Worm (Caenorhabditis elegans) whole organism, mixed stage, embryonic: ENCODE measurements around the gene ttr-14.
A peak's percentile ranks its signal among the peaks of the same experiment; 100 is the strongest.

Experiments
- M03D4.4 ChIP-seq: sonication (generic microtip); optimal IDR thresholded peaks from 2 replicates; lab custom pipeline; 2017; ENCODE audit warnings: mild to moderate bottlenecking, missing genetic modification characterization, missing compliant biosample characterization
- bed-3 ChIP-seq: fragments of 200-800 bp; sonication (Bioruptor generic); optimal IDR thresholded peaks from 3 replicates; lab custom pipeline; 2018; ENCODE audit warnings: mild to moderate bottlenecking, missing genetic modification characterization, moderate library complexity, missing compliant biosample characterization
- blmp-1 ChIP-seq: fragments of 150-350 bp; optimal IDR thresholded peaks from 2 replicates; lab custom pipeline; 2014; ENCODE audit warnings: missing biosample characterization, missing genetic modification characterization
- ceh-39 ChIP-seq: fragments of 150-350 bp; optimal IDR thresholded peaks from 2 replicates; lab custom pipeline; 2014; ENCODE audit warnings: missing biosample characterization, missing genetic modification characterization
- ceh-43 ChIP-seq: fragments of 200-800 bp; sonication (Bioruptor generic); optimal IDR thresholded peaks from 2 replicates; lab custom pipeline; 2018; ENCODE audit warnings: mild to moderate bottlenecking, missing genetic modification characterization, moderate library complexity, missing compliant biosample characterization
- ceh-83 ChIP-seq: fragments of 200-800 bp; sonication (Bioruptor generic); optimal IDR thresholded peaks from 2 replicates; lab custom pipeline; 2018; ENCODE audit warnings: mild to moderate bottlenecking, missing genetic modification characterization, missing compliant biosample characterization
- ces-1 ChIP-seq: fragments of 150-350 bp; optimal IDR thresholded peaks from 2 replicates; lab custom pipeline; 2014; ENCODE audit warnings: missing biosample characterization, missing genetic modification reagents, missing genetic modification characterization
- elt-3 ChIP-seq: fragments of 150-350 bp; optimal IDR thresholded peaks from 2 replicates; lab custom pipeline; 2014; ENCODE audit warnings: missing biosample characterization, missing genetic modification characterization
- flh-1 ChIP-seq: fragments of 200-800 bp; sonication (Bioruptor generic); optimal IDR thresholded peaks from 2 replicates; lab custom pipeline; 2018; ENCODE audit warnings: mild to moderate bottlenecking, missing genetic modification characterization, moderate library complexity, missing compliant biosample characterization
- ham-2 ChIP-seq: fragments of 200-800 bp; sonication (Bioruptor generic); optimal IDR thresholded peaks from 2 replicates; lab custom pipeline; 2018; ENCODE audit warnings: mild to moderate bottlenecking, missing genetic modification characterization, missing compliant biosample characterization
- hlh-1 ChIP-seq: fragments of 150-350 bp; optimal IDR thresholded peaks from 2 replicates; lab custom pipeline; 2014; ENCODE audit warnings: missing biosample characterization, missing genetic modification reagents, missing genetic modification characterization
- lin-13 ChIP-seq: fragments of 150-350 bp; optimal IDR thresholded peaks from 2 replicates; lab custom pipeline; 2014; ENCODE audit warnings: missing biosample characterization, missing genetic modification characterization
- lin-32 ChIP-seq: fragments of 200-800 bp; sonication (Bioruptor generic); optimal IDR thresholded peaks from 2 replicates; lab custom pipeline; 2018; ENCODE audit warnings: mild to moderate bottlenecking, missing genetic modification characterization, missing compliant biosample characterization
- lsy-2 ChIP-seq: fragments of 150-350 bp; optimal IDR thresholded peaks from 2 replicates; lab custom pipeline; 2014; ENCODE audit warnings: missing biosample characterization, missing genetic modification characterization
- mab-5 ChIP-seq: fragments of 150-350 bp; optimal IDR thresholded peaks from 2 replicates; lab custom pipeline; 2014; ENCODE audit warnings: missing biosample characterization, missing genetic modification characterization
- mls-2 ChIP-seq: sonication (generic microtip); optimal IDR thresholded peaks from 2 replicates; lab custom pipeline; 2016; ENCODE audit warnings: mild to moderate bottlenecking, missing genetic modification characterization, moderate library complexity, missing compliant biosample characterization
- nhr-12 ChIP-seq: fragments of 150-350 bp; optimal IDR thresholded peaks from 2 replicates; lab custom pipeline; 2014; ENCODE audit warnings: missing biosample characterization, missing genetic modification characterization
- nhr-2 ChIP-seq: fragments of 150-350 bp; optimal IDR thresholded peaks from 2 replicates; lab custom pipeline; 2014; ENCODE audit warnings: missing biosample characterization, missing genetic modification characterization
- nhr-237 ChIP-seq: fragments of 150-350 bp; optimal IDR thresholded peaks from 2 replicates; lab custom pipeline; 2014; ENCODE audit warnings: missing biosample characterization, missing genetic modification characterization
- nhr-76 ChIP-seq: sonication (generic microtip); optimal IDR thresholded peaks from 2 replicates; lab custom pipeline; 2017; ENCODE audit warnings: missing biosample characterization, missing genetic modification characterization
- pha-4 ChIP-seq: fragments of 150-350 bp; optimal IDR thresholded peaks from 2 replicates; lab custom pipeline; 2018; ENCODE audit warnings: missing biosample characterization, missing genetic modification reagents, missing genetic modification characterization
- sem-2 ChIP-seq: fragments of 200-800 bp; sonication (Bioruptor generic); optimal IDR thresholded peaks from 2 replicates; lab custom pipeline; 2018; ENCODE audit warnings: mild to moderate bottlenecking, missing genetic modification characterization, missing compliant biosample characterization
- snpc-4 ChIP-seq: fragments of 150-350 bp; optimal IDR thresholded peaks from 2 replicates; lab custom pipeline; 2014; ENCODE audit warnings: missing biosample characterization, missing genetic modification characterization
- sptf-1 ChIP-seq: sonication (generic microtip); optimal IDR thresholded peaks from 2 replicates; lab custom pipeline; 2017; ENCODE audit warnings: mild to moderate bottlenecking, missing genetic modification characterization, moderate library complexity, missing compliant biosample characterization
- tbx-8 ChIP-seq: fragments of 200-800 bp; sonication (Bioruptor generic); optimal IDR thresholded peaks from 2 replicates; lab custom pipeline; 2018; ENCODE audit warnings: mild to moderate bottlenecking, missing genetic modification characterization, moderate library complexity, missing compliant biosample characterization
- unc-120 ChIP-seq: sonication (generic microtip); optimal IDR thresholded peaks from 2 replicates; lab custom pipeline; 2017; ENCODE audit warnings: missing genetic modification characterization, missing compliant biosample characterization; ENCODE audit not compliant: poor library complexity, severe bottlenecking
- unc-39 ChIP-seq: fragments of 150-350 bp; optimal IDR thresholded peaks from 2 replicates; lab custom pipeline; 2014; ENCODE audit warnings: missing biosample characterization, missing genetic modification characterization
- unc-62 ChIP-seq: fragments of 150-350 bp; optimal IDR thresholded peaks from 2 replicates; lab custom pipeline; 2014; ENCODE audit warnings: missing biosample characterization, missing genetic modification reagents, missing genetic modification characterization
- zip-8 ChIP-seq: fragments of 150-350 bp; optimal IDR thresholded peaks from 2 replicates; lab custom pipeline; 2014; ENCODE audit warnings: missing biosample characterization, missing genetic modification characterization
- ztf-11 ChIP-seq: fragments of 150-350 bp; optimal IDR thresholded peaks from 2 replicates; lab custom pipeline; 2014; ENCODE audit warnings: missing biosample characterization, missing genetic modification characterization

ttr-14 gene

DNA sequence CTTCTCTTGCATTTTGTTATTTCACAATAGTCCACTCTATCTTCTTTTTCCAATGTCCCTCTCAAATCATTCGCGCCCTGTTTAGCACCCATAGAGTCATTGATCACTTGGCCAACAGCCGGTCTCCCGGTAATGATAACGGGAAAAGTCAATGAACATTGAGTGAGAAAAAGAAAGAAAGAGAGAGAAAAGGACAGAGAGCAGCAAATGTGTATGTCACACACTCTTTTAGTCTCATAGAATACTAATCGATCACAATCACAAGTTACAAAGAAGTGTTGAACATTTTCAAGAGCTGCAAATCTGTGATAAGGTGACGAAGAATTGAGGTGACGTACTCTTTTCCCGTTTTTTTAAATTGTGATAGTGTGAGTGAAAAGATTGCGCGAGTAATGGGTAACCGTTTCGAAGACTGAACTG is 15.1 kb upstream of the ttr-14 start:
- TF ChIP-seq hlh-1: peak; percentile 90
- TF ChIP-seq bed-3: no peak
- no peak for TF ChIP-seq sem-2 (GFP tag; lab: Kevin White, UChicago)
- TF ChIP-seq mls-2 (tag; lab: Kevin White, UChicago): no peak
- TF ChIP-seq ceh-43 (GFP tag; lab: Kevin White, UChicago): no peak
- TF ChIP-seq unc-62: peak; percentile 87
- peak; percentile 97 for TF ChIP-seq unc-120 (tag; lab: Kevin White, UChicago)

DNA sequence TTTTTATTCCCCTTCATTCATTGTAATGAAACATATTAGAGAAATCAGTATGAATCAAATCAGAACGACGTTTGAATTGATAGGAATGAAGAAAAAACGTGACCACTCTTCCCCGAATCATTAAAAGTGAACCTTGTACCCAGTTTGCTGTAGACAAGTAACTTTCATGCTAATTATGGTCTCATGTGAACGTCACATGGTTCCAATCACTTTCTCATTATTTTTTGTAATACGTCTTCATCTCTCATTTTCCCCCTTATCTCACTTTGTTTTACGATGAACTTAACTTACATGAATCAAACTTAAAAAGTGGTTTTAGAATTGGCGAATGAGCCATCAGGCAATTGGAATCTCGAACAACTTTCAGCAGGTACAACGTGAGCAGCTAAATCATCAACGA is 14.5 kb upstream of the ttr-14 start:
- TF ChIP-seq hlh-1 (no peak), zip-8 (tag; lab: Kevin White, UChicago) (no peak), lsy-2 (no peak)

DNA sequence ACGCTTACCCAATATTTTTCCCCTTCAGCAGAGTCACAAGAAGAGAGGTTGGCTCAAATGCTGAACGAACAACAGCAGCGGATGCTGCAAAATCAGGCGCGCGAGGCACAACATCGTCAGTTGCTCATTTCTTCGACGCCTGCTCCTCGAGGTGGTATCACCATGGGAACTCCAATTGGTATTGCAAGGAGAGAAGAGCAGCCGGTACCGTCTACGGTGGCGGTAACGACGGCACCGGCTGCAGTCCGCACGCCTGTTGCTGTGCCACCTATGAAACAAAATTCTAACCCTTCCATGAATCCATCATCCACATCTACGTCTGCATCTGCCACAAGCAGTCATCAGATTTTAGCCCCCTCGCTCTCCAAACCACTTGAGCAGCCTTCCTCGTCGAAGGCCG is 12.4 kb upstream of the ttr-14 start:
- TF ChIP-seq unc-120 (tag; lab: Kevin White, UChicago): no peak
- TF ChIP-seq mls-2 (tag; lab: Kevin White, UChicago): no peak
- TF ChIP-seq nhr-2: no peak
- TF ChIP-seq nhr-76 (tag; lab: Kevin White, UChicago): no peak
- TF ChIP-seq zip-8 (tag; lab: Kevin White, UChicago): no peak
- no peak for TF ChIP-seq nhr-12
- no peak for TF ChIP-seq sptf-1 (tag; lab: Kevin White, UChicago)
- TF ChIP-seq flh-1 (GFP tag; lab: Kevin White, UChicago): no peak
- TF ChIP-seq unc-39 (tag; lab: Kevin White, UChicago): no peak
- TF ChIP-seq, all 35 proteins: peak for 0

DNA sequence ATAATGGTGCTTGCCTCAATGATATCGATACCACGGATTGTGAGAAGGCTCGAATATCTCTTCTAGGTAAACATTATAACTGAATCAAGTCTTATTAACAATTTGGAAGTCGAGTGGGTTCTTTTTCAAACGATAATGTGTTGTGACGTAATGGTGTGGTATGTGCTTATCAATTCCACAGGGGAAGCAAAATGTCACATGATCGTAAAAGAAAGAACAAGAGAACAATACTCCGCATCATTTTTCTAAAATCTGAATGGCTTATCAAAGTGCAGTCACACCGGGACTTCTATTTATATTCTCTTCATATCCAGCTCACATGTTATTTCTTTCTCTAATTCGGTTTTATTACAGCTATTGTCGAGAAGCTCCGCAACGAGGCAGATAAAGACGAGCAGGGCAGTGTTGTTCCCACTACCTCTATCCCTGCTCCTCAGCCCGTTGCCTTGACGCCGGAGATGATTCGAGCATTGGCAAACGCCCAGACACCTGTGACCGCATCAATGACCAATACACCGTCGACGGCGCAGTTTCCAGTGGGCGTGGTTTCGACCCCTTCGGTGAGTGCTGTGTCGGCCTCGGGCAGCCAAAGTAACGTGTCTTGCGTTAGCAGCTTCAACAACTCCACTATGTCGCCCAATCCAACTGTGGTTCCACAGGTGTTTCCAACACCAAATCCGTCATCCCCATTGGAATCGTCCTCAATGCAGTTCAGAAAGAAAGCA is 6.6 kb upstream of the ttr-14 start:
- no peak for TF ChIP-seq nhr-237 (tag; lab: Kevin White, UChicago)
- TF ChIP-seq ceh-43 (GFP tag; lab: Kevin White, UChicago): no peak
- no peak for TF ChIP-seq lsy-2
- no peak for TF ChIP-seq pha-4 (tag; lab: Kevin White, UChicago)
- TF ChIP-seq tbx-8 (GFP tag; lab: Kevin White, UChicago): no peak
- no peak for TF ChIP-seq flh-1 (GFP tag; lab: Kevin White, UChicago)
- TF ChIP-seq blmp-1: no peak
- TF ChIP-seq nhr-76 (tag; lab: Kevin White, UChicago): no peak
- TF ChIP-seq nhr-2: no peak

DNA sequence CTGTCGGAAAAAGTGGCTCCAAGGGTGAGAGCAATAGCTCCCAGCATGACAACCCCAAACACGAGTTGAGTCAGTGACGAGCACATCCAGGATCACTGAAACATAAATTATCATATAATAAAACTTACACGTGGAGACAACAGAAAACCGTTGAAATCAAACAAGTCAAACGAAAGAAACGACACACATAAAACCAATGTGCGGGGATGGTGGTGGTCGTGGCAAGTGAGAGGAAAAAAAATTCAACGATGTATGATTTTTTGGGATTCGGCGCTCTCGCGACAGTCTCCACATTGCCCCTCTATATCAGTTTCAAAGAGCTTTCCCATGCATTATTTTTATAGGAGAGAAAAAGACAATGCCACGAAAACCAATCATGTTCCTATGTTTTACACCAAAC is 3.5 kb upstream of the ttr-14 start, which contains the start of gene clc-4:
Gene clc-4 (minus strand): TSS at position 101 of the 400 bp plus-strand sequence.
- TF ChIP-seq flh-1 (GFP tag; lab: Kevin White, UChicago): no peak
- no peak for TF ChIP-seq snpc-4 (tag; lab: Kevin White, UChicago)
- no peak for TF ChIP-seq M03D4.4
- TF ChIP-seq nhr-2: no peak
- no peak for TF ChIP-seq ztf-11 (tag; lab: Kevin White, UChicago)
- TF ChIP-seq ces-1 (GFP tag; lab: Kevin White, UChicago): no peak
- no peak for TF ChIP-seq ceh-39 (tag; lab: Kevin White, UChicago)
- TF ChIP-seq ham-2: no peak
- no peak for TF ChIP-seq mls-2 (tag; lab: Kevin White, UChicago)
- TF ChIP-seq lin-32 (GFP tag; lab: Kevin White, UChicago): no peak
- no peak for TF ChIP-seq hlh-1
- no peak for TF ChIP-seq pha-4 (tag; lab: Kevin White, UChicago)

DNA sequence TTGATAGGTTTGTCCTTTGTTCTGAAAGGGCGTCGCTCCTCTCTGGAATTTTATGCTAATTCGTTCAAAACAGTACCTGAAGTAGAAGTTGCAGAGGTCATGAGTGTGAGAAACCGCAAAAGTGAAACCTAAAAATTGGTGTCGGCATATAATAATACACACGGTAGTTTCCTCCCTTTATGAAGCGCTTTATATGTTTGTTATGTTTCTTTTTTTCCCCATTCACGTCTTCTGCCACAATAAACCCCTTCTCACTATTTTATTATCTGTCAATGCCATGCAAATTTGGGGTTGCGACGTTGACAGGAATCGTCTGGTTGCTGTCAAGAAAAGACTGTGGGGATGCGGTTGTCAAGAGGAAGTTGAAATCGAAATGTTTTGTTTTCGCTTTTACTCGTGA is 5.1 kb downstream of the ttr-14 start, which contains the start of gene vap-2:
Gene vap-2 (minus strand): TSS at position 101 of the 400 bp plus-strand sequence.
- TF ChIP-seq ceh-83 (GFP tag; lab: Kevin White, UChicago) (no peak), unc-120 (tag; lab: Kevin White, UChicago) (no peak), zip-8 (tag; lab: Kevin White, UChicago) (no peak), ham-2 (no peak), sptf-1 (tag; lab: Kevin White, UChicago) (no peak), hlh-1 (no peak), snpc-4 (tag; lab: Kevin White, UChicago) (no peak), lin-13 (tag; lab: Kevin White, UChicago) (no peak), M03D4.4 (no peak), ceh-39 (tag; lab: Kevin White, UChicago) (no peak), nhr-12 (no peak), ztf-11 (tag; lab: Kevin White, UChicago) (no peak), mab-5 (tag; lab: Kevin White, UChicago) (no peak), ces-1 (GFP tag; lab: Kevin White, UChicago) (no peak), elt-3 (tag; lab: Kevin White, UChicago) (no peak), unc-62 (no peak), mls-2 (tag; lab: Kevin White, UChicago) (no peak)
